Fruit fly (Drosophila melanogaster): ENCODE data around the gene MagR.
A peak's percentile ranks its signal among the peaks of the same experiment; 100 is the strongest.

Gene MagR

DNA sequence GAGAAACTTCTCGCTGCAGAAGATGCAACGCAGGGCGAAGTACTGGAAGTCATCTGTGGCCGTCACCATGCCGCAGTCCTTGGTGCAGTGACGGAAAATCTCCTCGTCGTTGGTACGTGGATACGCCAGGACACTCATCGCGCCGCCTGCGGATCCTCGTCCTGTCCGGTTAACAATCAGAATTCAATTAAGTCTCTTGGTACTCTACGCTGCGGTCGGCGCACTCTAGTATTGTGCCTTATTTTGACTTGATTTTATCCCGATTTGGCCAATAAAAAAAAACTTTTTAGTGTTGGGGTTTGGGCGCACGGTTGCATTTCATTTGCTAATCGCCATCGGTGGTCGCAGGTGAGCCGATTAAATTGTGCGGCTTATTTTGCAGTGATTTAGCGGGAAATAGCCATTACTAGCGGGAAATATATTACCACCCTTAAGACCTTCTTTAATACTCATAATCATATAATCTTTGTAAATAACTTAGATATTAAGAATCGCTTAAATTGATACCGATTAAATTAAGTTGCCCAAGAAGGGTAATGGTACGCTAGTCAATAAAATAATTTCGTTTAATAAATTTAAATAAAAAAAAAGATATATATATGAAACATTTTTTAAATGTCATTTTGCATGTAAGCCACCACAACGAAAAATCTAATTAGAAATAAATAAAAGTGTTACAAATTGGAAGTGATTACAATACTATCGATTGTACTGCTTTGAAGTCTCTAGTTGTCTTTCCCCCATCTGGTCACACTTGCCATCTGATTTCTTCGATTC, 12.0 kb downstream of the MagR start, which contains the start of the genes CG8944 and CCT6 (continued):
- TF ChIP-seq dpn (GFP tag; optimal IDR thresholded peaks at IDR 0.05) (peak in 1 of 2 experiments; percentile 21), D19A (tag; optimal IDR thresholded peaks at IDR 0.05) (peak; percentile 17), ara (GFP tag; IDR thresholded peaks at IDR 0.05) (no peak), HLH4C (GFP tag; IDR thresholded peaks at IDR 0.05; ENCODE audit: partially characterized antibody) (peak; percentile 50; the same call in 1 of the 3 replicates), CG34224 (GFP tag; IDR thresholded peaks at IDR 0.05; ENCODE audit: partially characterized antibody) (0 out of 3 replicates have a peak, but pooled peaks have one; percentile 24), luna (GFP tag; optimal IDR thresholded peaks at IDR 0.05) (no peak), rib (GFP tag; IDR thresholded peaks at IDR 0.05) (no peak), Dll (GFP tag; IDR thresholded peaks at IDR 0.05; ENCODE audit: partially characterized antibody) (peak; percentile 52; the same call in 1 of the 4 replicates), Doc3 (GFP tag; IDR thresholded peaks at IDR 0.05; ENCODE audit: partially characterized antibody) (0 out of 3 replicates have a peak, but pooled peaks have one; percentile 31), fd64A (GFP tag; optimal IDR thresholded peaks at IDR 0.05) (no peak), Spps (tag; optimal IDR thresholded peaks at IDR 0.05) (no peak), CG6765 (GFP tag; optimal IDR thresholded peaks at IDR 0.05) (no peak), ap (GFP tag; IDR thresholded peaks at IDR 0.05) (no peak), CG9932 (GFP tag; IDR thresholded peaks at IDR 0.05) (peak; percentile 71), CG8290 (GFP tag; optimal IDR thresholded peaks at IDR 0.05) (no peak), CG8290 (tag; optimal IDR thresholded peaks at IDR 0.05) (no peak), CG13287 (GFP tag; IDR thresholded peaks at IDR 0.05; ENCODE audit: partially characterized antibody) (0 out of 2 replicates have a peak, but pooled peaks have one; percentile 28), pnt (GFP tag; optimal IDR thresholded peaks at IDR 0.05) (no peak), H2.0 (GFP tag; IDR thresholded peaks at IDR 0.05) (no peak), Sry-δ (GFP tag; optimal IDR thresholded peaks at IDR 0.05) (peak; percentile 69), CG4424 (GFP tag; optimal IDR thresholded peaks at IDR 0.05) (peak; percentile 1), CG18262 (tag; optimal IDR thresholded peaks at IDR 0.05) (peak; percentile 17), Dref (GFP tag; IDR thresholded peaks at IDR 0.05) (peak; percentile 71), CG5953 (GFP tag; IDR thresholded peaks at IDR 0.05) (no peak), inv (GFP tag; IDR thresholded peaks at IDR 0.05; ENCODE audit: partially characterized antibody) (0 out of 2 replicates have a peak, but pooled peaks have one; percentile 33), CG7745 (tag; optimal IDR thresholded peaks at IDR 0.05) (no peak), CG6254 (GFP tag; optimal IDR thresholded peaks at IDR 0.05) (no peak), dati (GFP tag; IDR thresholded peaks at IDR 0.05) (no peak), CoRest (tag; optimal IDR thresholded peaks at IDR 0.05) (peak; percentile 45), CG31224 (GFP tag; IDR thresholded peaks at IDR 0.05) (no peak), Antp (GFP tag; optimal IDR thresholded peaks at IDR 0.05) (no peak), grau (tag; optimal IDR thresholded peaks at IDR 0.05) (peak; percentile 1), CG2712 (tag; optimal IDR thresholded peaks at IDR 0.05) (peak; percentile 32), CG10267 (tag; optimal IDR thresholded peaks at IDR 0.05) (peak; percentile 40), CG4617 (GFP tag; optimal IDR thresholded peaks at IDR 0.05; ENCODE audit: borderline replicate concordance) (peak; percentile 21), gfzf (GFP tag; optimal IDR thresholded peaks at IDR 0.05) (peak; percentile 45), nmo (GFP tag; optimal IDR thresholded peaks at IDR 0.05) (peak; percentile 29), MBD-R2 (GFP tag; IDR thresholded peaks at IDR 0.05) (peak; percentile 52), pb (GFP tag; optimal IDR thresholded peaks at IDR 0.05) (no peak), peb (GFP tag; IDR thresholded peaks at IDR 0.05) (no peak), CG17829 (tag; optimal IDR thresholded peaks at IDR 0.05) (peak; percentile 22), CG7271 (tag; optimal IDR thresholded peaks at IDR 0.05) (no peak), CG3847 (GFP tag; IDR thresholded peaks at IDR 0.05) (0 out of 2 replicates have a peak, but pooled peaks have one; percentile 4), CG2199 (GFP tag; IDR thresholded peaks at IDR 0.05) (no peak), CG9437 (GFP tag; optimal IDR thresholded peaks at IDR 0.05) (no peak), sens (GFP tag) (peak; percentile 64), CG16813 (GFP tag; IDR thresholded peaks at IDR 0.05; ENCODE audit: partially characterized antibody) (peak; percentile 52; the same call in 2 of the 3 replicates), BtbVII (GFP tag; optimal IDR thresholded peaks at IDR 0.05) (no peak), Vsx1 (GFP tag; optimal IDR thresholded peaks at IDR 0.05) (no peak)

All from whole organism, embryonic.